Worm (Caenorhabditis elegans): ENCODE results near the gene K09A9.8.

K09A9.8 gene

DNA sequence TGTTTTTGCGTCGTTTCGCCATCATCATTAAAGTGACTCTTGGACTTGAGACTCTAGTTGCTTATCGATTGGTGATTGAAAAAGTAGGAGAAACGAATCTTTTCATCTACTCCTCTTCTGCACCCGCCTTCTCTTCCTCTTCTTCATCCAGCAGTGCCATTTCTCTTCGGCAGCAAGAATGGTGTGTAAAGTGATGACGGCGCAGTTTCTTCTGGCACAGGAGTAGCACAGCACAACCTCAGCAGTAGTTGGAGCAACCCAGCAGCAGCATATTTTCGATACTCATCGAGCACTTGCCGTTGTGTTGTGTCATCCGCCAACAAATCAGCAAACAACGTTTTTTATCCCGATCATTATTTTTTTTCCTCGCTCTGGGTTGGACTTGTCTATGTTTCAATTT is 21.5 kb downstream of the K09A9.8 start:
- TF ChIP-seq nhr-6 (tag; optimal IDR thresholded peaks at IDR 0.05) (no peak), ZK546.5 (tag; optimal IDR thresholded peaks at IDR 0.05) (no peak), sma-9 (GFP tag; optimal IDR thresholded peaks at IDR 0.05) (peak; percentile 29), sma-9 (tag; optimal IDR thresholded peaks at IDR 0.05) (no peak), F13H6.1 (tag; optimal IDR thresholded peaks at IDR 0.05) (peak; percentile 19), crh-2 (tag; optimal IDR thresholded peaks at IDR 0.05) (no peak), sem-4 (tag; optimal IDR thresholded peaks at IDR 0.05) (no peak), gmeb-1 (tag; optimal IDR thresholded peaks at IDR 0.05) (no peak), lin-39 (tag; optimal IDR thresholded peaks at IDR 0.05) (no peak), zag-1 (tag; optimal IDR thresholded peaks at IDR 0.05) (no peak), nhr-129 (tag; optimal IDR thresholded peaks at IDR 0.05) (peak; percentile 59), peb-1 (tag; optimal IDR thresholded peaks at IDR 0.05) (no peak), mab-5 (tag; optimal IDR thresholded peaks at IDR 0.05) (no peak), mdl-1 (tag; optimal IDR thresholded peaks at IDR 0.05) (no peak), nhr-11 (tag; optimal IDR thresholded peaks at IDR 0.05) (no peak), blmp-1 (tag; optimal IDR thresholded peaks at IDR 0.05; ENCODE audit: insufficient read depth) (no peak), dmd-4 (tag; optimal IDR thresholded peaks at IDR 0.05) (no peak)

DNA sequence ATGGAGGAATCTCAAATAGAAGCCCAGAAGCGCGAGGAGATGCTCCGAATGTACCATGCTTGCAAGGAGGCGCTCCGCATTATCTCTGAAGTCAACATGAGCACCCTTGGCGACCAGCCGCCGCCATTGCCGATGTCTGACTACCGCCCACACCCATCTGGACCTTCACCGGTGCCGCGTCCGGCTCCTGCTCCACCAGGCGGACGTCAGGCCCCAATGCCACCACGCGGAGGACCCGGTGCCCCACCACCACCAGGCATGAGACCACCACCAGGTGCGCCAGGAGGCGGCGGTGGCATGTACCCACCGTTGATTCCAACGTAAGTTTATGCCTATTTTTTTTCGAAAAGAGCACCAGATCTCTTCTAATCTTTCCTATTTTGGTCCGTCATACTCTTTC is 25.0 kb downstream of the K09A9.8 start:
- TF ChIP-seq ztf-1 (GFP tag; conservative IDR thresholded peaks at IDR 0.05) (0 out of 2 replicates have a peak, but pooled peaks have one; percentile 39), zag-1 (tag; optimal IDR thresholded peaks at IDR 0.05) (no peak)

DNA sequence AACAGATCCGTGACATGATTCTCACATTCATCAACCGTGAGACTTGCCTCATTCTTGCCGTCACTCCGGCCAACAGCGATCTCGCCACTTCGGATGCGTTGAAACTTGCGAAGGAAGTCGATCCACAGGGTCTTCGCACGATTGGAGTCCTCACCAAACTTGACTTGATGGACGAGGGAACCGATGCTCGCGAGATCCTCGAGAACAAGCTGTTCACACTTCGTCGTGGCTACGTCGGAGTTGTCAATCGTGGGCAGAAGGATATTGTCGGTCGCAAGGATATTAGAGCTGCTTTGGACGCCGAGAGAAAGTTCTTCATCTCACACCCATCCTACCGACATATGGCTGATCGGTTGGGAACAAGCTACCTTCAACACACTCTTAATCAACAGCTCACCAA is 27.3 kb downstream of the K09A9.8 start:
- TF ChIP-seq nhr-21 (tag; optimal IDR thresholded peaks at IDR 0.05) (no peak), nhr-10 (tag; optimal IDR thresholded peaks at IDR 0.05) (no peak), ztf-11 (tag; optimal IDR thresholded peaks at IDR 0.05) (no peak), mdl-1 (tag; optimal IDR thresholded peaks at IDR 0.05) (no peak), zag-1 (tag; optimal IDR thresholded peaks at IDR 0.05) (no peak), mbf-1 (tag; optimal IDR thresholded peaks at IDR 0.05) (no peak), lin-11 (tag; optimal IDR thresholded peaks at IDR 0.05) (no peak), sma-3 (GFP tag; optimal IDR thresholded peaks at IDR 0.05) (no peak), nhr-237 (tag; optimal IDR thresholded peaks at IDR 0.05) (no peak), ZK546.5 (tag; optimal IDR thresholded peaks at IDR 0.05) (no peak), lin-39 (tag; optimal IDR thresholded peaks at IDR 0.05) (no peak), F13H6.1 (tag; optimal IDR thresholded peaks at IDR 0.05) (no peak), nhr-6 (tag; optimal IDR thresholded peaks at IDR 0.05) (no peak), C34F6.9 (tag; optimal IDR thresholded peaks at IDR 0.05) (no peak), nhr-25 (tag; optimal IDR thresholded peaks at IDR 0.05) (no peak), dmd-4 (tag; optimal IDR thresholded peaks at IDR 0.05) (no peak), ztf-1 (GFP tag; conservative IDR thresholded peaks at IDR 0.05) (no peak), ceh-82 (tag; optimal IDR thresholded peaks at IDR 0.05) (no peak), gmeb-1 (tag; optimal IDR thresholded peaks at IDR 0.05) (no peak), ama-1 (optimal IDR thresholded peaks at IDR 0.05) (no peak)

DNA sequence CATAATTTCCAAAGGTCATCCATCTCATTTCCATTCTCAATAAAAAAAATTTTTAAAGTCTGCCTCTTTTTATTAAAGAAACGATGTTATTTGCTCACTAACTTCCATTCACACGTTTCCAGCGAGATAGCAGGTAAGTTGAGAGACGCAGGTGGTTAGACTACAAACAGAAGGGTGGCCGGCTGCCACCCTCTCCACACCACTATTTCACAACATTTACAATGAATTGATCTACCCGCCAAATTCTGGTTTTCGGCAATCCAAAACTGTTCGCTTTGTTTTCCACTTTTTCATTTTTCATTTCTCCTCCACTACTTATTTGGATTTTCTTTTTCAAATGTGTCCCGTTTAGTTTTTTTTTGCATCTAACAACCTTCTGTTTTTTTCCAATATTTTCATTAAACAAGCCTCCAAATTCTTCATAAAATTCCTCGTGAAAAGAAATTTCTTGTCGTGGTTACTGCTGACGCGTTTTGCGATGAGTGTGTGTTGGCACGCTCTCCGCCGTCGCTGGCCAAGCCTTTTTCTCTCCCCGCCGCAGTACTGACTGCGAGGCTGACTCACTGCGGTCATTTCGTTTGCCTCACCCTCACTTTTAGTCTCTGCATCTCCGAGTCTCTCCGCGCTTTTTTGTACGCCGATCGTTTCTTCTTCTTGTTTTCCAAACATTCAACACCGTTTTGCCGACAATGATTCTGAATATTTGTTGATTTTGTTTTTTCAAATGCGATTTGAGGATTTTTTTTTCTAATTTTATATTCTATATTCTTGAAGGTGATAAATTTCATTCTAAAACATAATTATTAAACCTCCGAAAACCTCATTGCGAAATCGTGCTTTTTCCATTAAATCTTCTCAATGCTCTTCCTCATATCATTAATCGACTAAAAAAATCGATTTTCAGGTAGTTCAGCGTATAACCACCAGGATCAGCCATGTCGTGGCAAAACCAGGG is 28.7 kb downstream of the K09A9.8 start, which contains the start of gene dyn-1:
TSS of gene dyn-1 (plus strand) at position 905 of the 955 bp plus-strand sequence.
- peak; percentile 32 for TF ChIP-seq mab-5 (tag; optimal IDR thresholded peaks at IDR 0.05)
- TF ChIP-seq lin-11 (tag; optimal IDR thresholded peaks at IDR 0.05) = peak; percentile 26
- TF ChIP-seq elt-1 (tag; optimal IDR thresholded peaks at IDR 0.05) = no peak
- TF ChIP-seq nhr-11 (tag; optimal IDR thresholded peaks at IDR 0.05) = no peak
- no peak for TF ChIP-seq snpc-4 (tag; optimal IDR thresholded peaks at IDR 0.05)
- TF ChIP-seq nhr-129 (tag; optimal IDR thresholded peaks at IDR 0.05) = peak; percentile 68
- no peak for TF ChIP-seq R02D3.7 (tag; optimal IDR thresholded peaks at IDR 0.05)
- TF ChIP-seq nhr-237 (tag; optimal IDR thresholded peaks at IDR 0.05) = no peak
- TF ChIP-seq ztf-11 (tag; optimal IDR thresholded peaks at IDR 0.05) = no peak
- no peak for TF ChIP-seq skn-1 (tag; optimal IDR thresholded peaks at IDR 0.05)
- no peak for TF ChIP-seq unc-39 (tag; optimal IDR thresholded peaks at IDR 0.05)
- TF ChIP-seq sma-9 (GFP tag; optimal IDR thresholded peaks at IDR 0.05) = peak; percentile 58
- TF ChIP-seq sma-9 (tag; optimal IDR thresholded peaks at IDR 0.05) = no peak
- no peak for TF ChIP-seq ceh-16 (tag; optimal IDR thresholded peaks at IDR 0.05)
- peak; percentile 67 for TF ChIP-seq sem-4 (tag; optimal IDR thresholded peaks at IDR 0.05)
- TF ChIP-seq nhr-21 (tag; optimal IDR thresholded peaks at IDR 0.05) = peak; percentile 63
- TF ChIP-seq lin-39 (tag; optimal IDR thresholded peaks at IDR 0.05) = no peak
- no peak for TF ChIP-seq nhr-23 (tag; optimal IDR thresholded peaks at IDR 0.05)
- no peak for TF ChIP-seq ztf-1 (GFP tag; conservative IDR thresholded peaks at IDR 0.05)
- TF ChIP-seq nhr-77 (tag; optimal IDR thresholded peaks at IDR 0.05) = no peak
- peak; percentile 52 for TF ChIP-seq F13H6.1 (tag; optimal IDR thresholded peaks at IDR 0.05)
- peak; percentile 51 for TF ChIP-seq Y55F3AM.14 (GFP tag; optimal IDR thresholded peaks at IDR 0.05)
- peak; percentile 48 for TF ChIP-seq blmp-1 (tag; optimal IDR thresholded peaks at IDR 0.05; ENCODE audit: insufficient read depth)
- TF ChIP-seq fos-1 (tag; optimal IDR thresholded peaks at IDR 0.05) = peak; percentile 99
- TF ChIP-seq nhr-12 (tag; optimal IDR thresholded peaks at IDR 0.05) = no peak
- peak; percentile 81 for TF ChIP-seq sma-3 (GFP tag; optimal IDR thresholded peaks at IDR 0.05)
- TF ChIP-seq aly-2 (tag; optimal IDR thresholded peaks at IDR 0.05) = no peak
- TF ChIP-seq lin-13 (GFP tag; optimal IDR thresholded peaks at IDR 0.05) = peak; percentile 61
- peak; percentile 80 for TF ChIP-seq crh-2 (tag; optimal IDR thresholded peaks at IDR 0.05)
- no peak for TF ChIP-seq nhr-6 (tag; optimal IDR thresholded peaks at IDR 0.05)
- no peak for TF ChIP-seq dmd-4 (tag; optimal IDR thresholded peaks at IDR 0.05)
- TF ChIP-seq lsy-2 (tag; optimal IDR thresholded peaks at IDR 0.05) = peak; percentile 26 to 75
- no peak for TF ChIP-seq elt-3 (tag; optimal IDR thresholded peaks at IDR 0.05)

All from whole organism, L2 larva.